Worm (Caenorhabditis elegans) whole organism, young adult: ENCODE results near the gene mma-1.

ENCODE experiments used
- D2030.7 ChIP-seq: fragments of 200-800 bp; sonication (Bioruptor generic); IDR thresholded peaks from 2 replicates; pipeline ENCODE4 v1.3.6; 2022; ENCODE audit warnings: missing genetic modification reagents, missing genetic modification characterization, missing compliant biosample characterization
- F52B5.7 ChIP-seq: sonication (generic microtip); optimal IDR thresholded peaks from 2 replicates; lab custom pipeline; 2016; ENCODE audit warnings: mild to moderate bottlenecking, missing genetic modification characterization, missing compliant biosample characterization
- K11D2.4 ChIP-seq: fragments of 200-800 bp; sonication (Bioruptor generic); IDR thresholded peaks from 2 replicates; pipeline ENCODE4 v1.3.6; 2022; ENCODE audit warnings: missing genetic modification reagents, missing genetic modification characterization, missing compliant biosample characterization
- K12H6.12 ChIP-seq: fragments of 200-800 bp; sonication (Bioruptor generic); optimal IDR thresholded peaks from 2 replicates; lab custom pipeline; 2018; ENCODE audit warnings: mild to moderate bottlenecking, missing genetic modification characterization, missing compliant biosample characterization
- T07F8.4 ChIP-seq: sonication (generic microtip); optimal IDR thresholded peaks from 2 replicates; lab custom pipeline; 2016; ENCODE audit warnings: mild to moderate bottlenecking, missing genetic modification characterization, moderate library complexity, missing compliant biosample characterization
- Y56A3A.18 ChIP-seq: fragments of 200-800 bp; sonication (Bioruptor generic); IDR thresholded peaks from 2 replicates; pipeline ENCODE4 v1.3.6; 2022; ENCODE audit warnings: missing genetic modification reagents, missing genetic modification characterization, missing compliant biosample characterization
- Y67H2A.10 ChIP-seq: fragments of 200-800 bp; sonication (Bioruptor generic); conservative IDR thresholded peaks from 2 replicates; pipeline ENCODE4 v1.3.6; 2022; ENCODE audit warnings: missing genetic modification reagents, missing genetic modification characterization, missing compliant biosample characterization
- ZK185.1 ChIP-seq: sonication (generic microtip); optimal IDR thresholded peaks from 2 replicates; lab custom pipeline; 2016; ENCODE audit warnings: mild to moderate bottlenecking, missing genetic modification characterization, missing compliant biosample characterization; ENCODE audit not compliant: poor library complexity, severe bottlenecking
- akir-1 ChIP-seq: fragments of 200-800 bp; sonication (Bioruptor generic); optimal IDR thresholded peaks from 2 replicates; lab custom pipeline; 2018; ENCODE audit warnings: mild to moderate bottlenecking, missing genetic modification characterization, moderate library complexity, missing compliant biosample characterization
- attf-3 ChIP-seq: fragments of 200-800 bp; sonication (Bioruptor generic); conservative IDR thresholded peaks from 2 replicates; pipeline ENCODE4 v1.3.6; 2022; ENCODE audit warnings: missing genetic modification reagents, missing genetic modification characterization, missing compliant biosample characterization
- bed-1 ChIP-seq: fragments of 200-800 bp; sonication (Bioruptor generic); IDR thresholded peaks from 2 replicates; pipeline ENCODE4 v1.3.6; 2022; ENCODE audit warnings: missing genetic modification reagents, missing genetic modification characterization, missing compliant biosample characterization
- cebp-1 ChIP-seq, 2 experiments: fragments of 200-800 bp in 1 of 2; sonication (Bioruptor generic) in 1 of 2; sonication (generic microtip) in 1 of 2; IDR thresholded peaks in 1 of 2; optimal IDR thresholded peaks in 1 of 2; 2 replicates each; pipeline versions ENCODE4 v1.3.6 to Lab custom; 2017 to 2022; ENCODE audit warnings: missing compliant biosample characterization in 2 of 2, missing genetic modification characterization in 2 of 2, mild to moderate bottlenecking in 1 of 2, missing genetic modification reagents in 1 of 2, moderate library complexity in 1 of 2
- cebp-2 ChIP-seq: fragments of 200-800 bp; sonication (Bioruptor generic); IDR thresholded peaks from 2 replicates; pipeline ENCODE4 v1.3.6; 2022; ENCODE audit warnings: missing genetic modification characterization, missing compliant biosample characterization
- ceh-100 ChIP-seq: fragments of 200-800 bp; sonication (Bioruptor generic); IDR thresholded peaks from 2 replicates; pipeline ENCODE4 v1.3.6; 2022; ENCODE audit warnings: missing genetic modification reagents, missing genetic modification characterization, missing compliant biosample characterization
- ceh-27 ChIP-seq: fragments of 200-800 bp; sonication (Bioruptor generic); optimal IDR thresholded peaks from 2 replicates; lab custom pipeline; 2018; ENCODE audit warnings: mild to moderate bottlenecking, missing genetic modification characterization, moderate library complexity, missing compliant biosample characterization
- ceh-40 ChIP-seq: fragments of 200-800 bp; sonication (Bioruptor generic); IDR thresholded peaks from 2 replicates; pipeline ENCODE4 v1.3.6; 2022; ENCODE audit warnings: missing genetic modification characterization, missing compliant biosample characterization
- ceh-91 ChIP-seq: fragments of 200-800 bp; sonication (Bioruptor generic); IDR thresholded peaks from 2 replicates; pipeline ENCODE4 v1.3.6; 2022; ENCODE audit warnings: missing genetic modification reagents, missing genetic modification characterization, missing compliant biosample characterization
- chd-7 ChIP-seq: sonication (generic microtip); optimal IDR thresholded peaks from 2 replicates; lab custom pipeline; 2016; ENCODE audit warnings: mild to moderate bottlenecking, missing genetic modification characterization, moderate library complexity, missing compliant biosample characterization
- die-1 ChIP-seq: sonication (generic microtip); optimal IDR thresholded peaks from 2 replicates; lab custom pipeline; 2016; ENCODE audit warnings: missing genotype, mild to moderate bottlenecking, missing genetic modification characterization, missing compliant biosample characterization
- dpl-1 ChIP-seq: fragments of 150-350 bp; optimal IDR thresholded peaks from 2 replicates; lab custom pipeline; 2014; ENCODE audit warnings: missing biosample characterization, missing genetic modification reagents, missing genetic modification characterization
- efl-1 ChIP-seq: fragments of 150-350 bp; optimal IDR thresholded peaks from 2 replicates; lab custom pipeline; 2014; ENCODE audit warnings: missing biosample characterization, missing genetic modification reagents, missing genetic modification characterization
- gei-17 ChIP-seq: fragments of 200-800 bp; sonication (Bioruptor generic); optimal IDR thresholded peaks from 2 replicates; lab custom pipeline; 2018; ENCODE audit warnings: mild to moderate bottlenecking, missing genetic modification characterization, missing compliant biosample characterization
- hmg-1.2 ChIP-seq: fragments of 200-800 bp; sonication (Bioruptor generic); IDR thresholded peaks from 2 replicates; pipeline ENCODE4 v1.3.6; 2022; ENCODE audit warnings: missing genetic modification reagents, missing genetic modification characterization, missing compliant biosample characterization
- hrde-1 ChIP-seq: sonication (generic microtip); optimal IDR thresholded peaks from 2 replicates; lab custom pipeline; 2016; ENCODE audit warnings: missing genetic modification characterization, mild to moderate bottlenecking, missing compliant biosample characterization, moderate library complexity, missing genotype, missing genetic modification reagents, borderline replicate concordance
- lag-1 ChIP-seq: fragments of 200-800 bp; sonication (Bioruptor generic); IDR thresholded peaks from 2 replicates; pipeline ENCODE4 v1.3.6; 2022; ENCODE audit warnings: missing genetic modification reagents, missing genetic modification characterization, missing compliant biosample characterization
- let-607 ChIP-seq, 2 experiments: fragments of 200-800 bp in 1 of 2; sonication (Bioruptor generic) in 1 of 2; sonication (generic microtip) in 1 of 2; optimal IDR thresholded peaks; 2 replicates each; lab custom pipeline; 2016 to 2018; ENCODE audit warnings: mild to moderate bottlenecking in 2 of 2, missing compliant biosample characterization in 2 of 2, missing genetic modification characterization in 2 of 2, moderate library complexity in 2 of 2, missing genotype in 1 of 2
- lin-40 ChIP-seq: sonication (generic microtip); optimal IDR thresholded peaks from 2 replicates; lab custom pipeline; 2016; ENCODE audit warnings: missing genetic modification characterization, mild to moderate bottlenecking, missing compliant biosample characterization, missing genotype, missing genetic modification reagents
- lsl-1 ChIP-seq: fragments of 200-800 bp; sonication (Bioruptor generic); optimal IDR thresholded peaks from 2 replicates; lab custom pipeline; 2018; ENCODE audit warnings: mild to moderate bottlenecking, missing genetic modification characterization, moderate library complexity, missing compliant biosample characterization
- madf-6 ChIP-seq: fragments of 200-800 bp; sonication (Bioruptor generic); IDR thresholded peaks from 2 replicates; pipeline ENCODE4 v1.3.6; 2022; ENCODE audit warnings: missing genetic modification reagents, missing genetic modification characterization, missing compliant biosample characterization
- madf-8 ChIP-seq: fragments of 200-800 bp; sonication (Bioruptor generic); conservative IDR thresholded peaks from 2 replicates; pipeline ENCODE4 v1.3.6; 2022; ENCODE audit warnings: missing genetic modification reagents, missing genetic modification characterization, missing compliant biosample characterization
- mcd-1 ChIP-seq: fragments of 200-800 bp; sonication (Bioruptor generic); IDR thresholded peaks from 2 replicates; pipeline ENCODE4 v1.3.6; 2022; ENCODE audit warnings: missing genetic modification reagents, missing genetic modification characterization, missing compliant biosample characterization
- mes-4 ChIP-seq: sonication (generic microtip); optimal IDR thresholded peaks from 2 replicates; lab custom pipeline; 2016; ENCODE audit warnings: missing genotype, missing genetic modification characterization, missing compliant biosample characterization
- nfya-1 ChIP-seq: sonication (generic microtip); optimal IDR thresholded peaks from 2 replicates; lab custom pipeline; 2017; ENCODE audit warnings: antibody characterized with exemption, missing compliant biosample characterization, missing genetic modification characterization, borderline replicate concordance; ENCODE audit not compliant: insufficient read depth
- nfya-2 ChIP-seq: fragments of 200-800 bp; sonication (Bioruptor generic); IDR thresholded peaks from 2 replicates; pipeline ENCODE4 v1.3.6; 2022; ENCODE audit warnings: missing genetic modification reagents, missing genetic modification characterization, missing compliant biosample characterization
- rcor-1 ChIP-seq: fragments of 200-800 bp; sonication (Bioruptor generic); IDR thresholded peaks from 2 replicates; pipeline ENCODE4 v1.3.6; 2022; ENCODE audit warnings: missing genetic modification reagents, missing genetic modification characterization, missing compliant biosample characterization
- repo-1 ChIP-seq: sonication (generic microtip); optimal IDR thresholded peaks from 2 replicates; lab custom pipeline; 2017; ENCODE audit warnings: mild to moderate bottlenecking, missing genetic modification characterization, missing compliant biosample characterization
- snpc-1.3 ChIP-seq: sonication (generic microtip); optimal IDR thresholded peaks from 2 replicates; lab custom pipeline; 2017; ENCODE audit warnings: missing genetic modification characterization, mild to moderate bottlenecking, missing compliant biosample characterization, antibody characterized with exemption, moderate library complexity, missing genotype, missing genetic modification reagents; ENCODE audit not compliant: insufficient read depth
- somi-1 ChIP-seq: fragments of 200-800 bp; sonication (Bioruptor generic); optimal IDR thresholded peaks from 2 replicates; lab custom pipeline; 2018; ENCODE audit warnings: mild to moderate bottlenecking, missing genetic modification characterization, missing compliant biosample characterization
- tbp1 ChIP-seq: fragments of 200-800 bp; sonication (Bioruptor generic); optimal IDR thresholded peaks from 2 replicates; lab custom pipeline; 2018; ENCODE audit warnings: mild to moderate bottlenecking, missing genetic modification characterization, missing compliant biosample characterization
- tbx-9 ChIP-seq: sonication (generic microtip); optimal IDR thresholded peaks from 2 replicates; lab custom pipeline; 2016; ENCODE audit warnings: borderline replicate concordance, missing genetic modification characterization, inconsistent platforms, missing compliant biosample characterization
- unc-130 ChIP-seq: sonication (generic microtip); optimal IDR thresholded peaks from 2 replicates; lab custom pipeline; 2016; ENCODE audit warnings: missing genetic modification reagents, missing genetic modification characterization, missing compliant biosample characterization
- xnd-1 ChIP-seq: sonication (generic microtip); optimal IDR thresholded peaks from 2 replicates; lab custom pipeline; 2016; ENCODE audit warnings: missing genotype, missing genetic modification reagents, missing genetic modification characterization, missing compliant biosample characterization
- zim-3 ChIP-seq: sonication (generic microtip); optimal IDR thresholded peaks from 2 replicates; lab custom pipeline; 2017; ENCODE audit warnings: mild to moderate bottlenecking, missing genetic modification characterization, moderate library complexity, missing compliant biosample characterization
- ztf-18 ChIP-seq: sonication (generic microtip); optimal IDR thresholded peaks from 2 replicates; lab custom pipeline; 2016; ENCODE audit warnings: missing genotype, mild to moderate bottlenecking, missing genetic modification characterization, missing compliant biosample characterization

Gene mma-1

DNA sequence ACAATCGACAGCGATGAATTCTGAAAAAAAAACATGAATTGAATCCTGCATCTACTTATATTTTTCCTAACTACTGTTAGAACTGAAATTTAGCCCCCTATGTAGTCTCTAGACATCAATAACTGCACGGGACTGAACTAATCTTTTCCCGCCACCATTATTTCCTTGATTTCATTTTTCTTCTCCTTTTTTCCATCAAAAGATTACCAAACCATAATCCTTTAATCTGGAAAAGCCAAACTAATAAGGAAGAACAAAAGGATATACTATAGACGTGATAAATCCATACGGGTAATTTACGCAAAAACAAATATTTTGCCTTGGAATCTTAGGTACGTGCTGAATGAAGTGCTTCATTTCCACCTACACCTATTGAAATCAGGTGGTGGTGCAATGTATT lies 28.8 kb downstream of the mma-1 start (continued):
- TF ChIP-seq let-607 (tag; optimal IDR thresholded peaks at IDR 0.05; lab: Kevin White, UChicago) (no peak), lin-40 (tag; lab: Kevin White, UChicago) (no peak), hrde-1 (no peak), rcor-1 (GFP tag; lab: Robert Waterston, UW) (no peak)

DNA sequence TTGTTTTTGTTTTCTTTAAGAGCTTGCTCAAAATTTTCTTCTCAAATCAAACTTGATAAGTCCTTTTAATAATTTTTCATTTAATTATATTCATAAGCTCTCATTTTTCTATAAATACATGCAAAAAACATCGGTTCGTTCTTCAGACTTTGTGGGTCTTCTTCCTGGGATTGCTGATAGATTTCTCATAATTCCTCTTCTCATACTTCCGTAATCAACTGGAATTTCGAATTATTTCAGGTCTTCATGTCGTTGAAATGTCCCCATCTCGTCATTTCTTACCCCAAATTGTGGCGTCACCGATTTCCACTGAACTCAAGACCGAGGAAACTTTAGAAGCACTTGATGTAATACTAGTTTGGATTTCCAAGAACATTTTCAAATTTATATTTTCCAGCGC lies 31.2 kb downstream of the mma-1 start:
- TF ChIP-seq xnd-1 (tag; lab: Kevin White, UChicago) (no peak), akir-1 (GFP tag; lab: Kevin White, UChicago) (no peak), die-1 (tag; lab: Kevin White, UChicago) (no peak), chd-7 (tag; lab: Kevin White, UChicago) (no peak), Y56A3A.18 (no peak), somi-1 (no peak), F52B5.7 (no peak), unc-130 (GFP tag; lab: Kevin White, UChicago) (no peak), tbx-9 (tag; lab: Kevin White, UChicago) (no peak), repo-1 (no peak), hmg-1.2 (GFP tag; lab: Robert Waterston, UW) (no peak), nfya-1 (tag; lab: Kevin White, UChicago) (no peak), ceh-91 (GFP tag; lab: Robert Waterston, UW) (no peak), ZK185.1 (tag; lab: Kevin White, UChicago) (no peak), ceh-100 (no peak), ztf-18 (tag; lab: Kevin White, UChicago) (no peak), T07F8.4 (no peak), tbp1 (no peak), Y67H2A.10 (GFP tag; lab: Robert Waterston, UW) (no peak), cebp-2 (GFP tag; lab: Robert Waterston, UW) (no peak)
- TF ChIP-seq, all 124 proteins: peak for 0

- no peak for TF ChIP-seq madf-8 (GFP tag; lab: Robert Waterston, UW)
- TF ChIP-seq ceh-27 (GFP tag; lab: Kevin White, UChicago), result no peak
- no peak for TF ChIP-seq K11D2.4 (GFP tag; lab: Robert Waterston, UW)
- TF ChIP-seq mcd-1, result no peak
- no peak for TF ChIP-seq zim-3 (tag; lab: Kevin White, UChicago)
- TF ChIP-seq snpc-1.3, result no peak
- TF ChIP-seq F52B5.7, result no peak
- no peak for TF ChIP-seq K12H6.12
- no peak for TF ChIP-seq bed-1 (GFP tag; lab: Robert Waterston, UW)
- TF ChIP-seq nfya-2 (GFP tag; lab: Robert Waterston, UW), result no peak
- TF ChIP-seq chd-7 (tag; lab: Kevin White, UChicago), result no peak
- TF ChIP-seq mes-4 (tag; lab: Kevin White, UChicago), result no peak
Measured at ce11 chrV:12563187-12563586, 32.9 kb downstream of the mma-1 start, which contains the start of gene mrps-5. TSS of gene mrps-5 (plus strand) at chrV:12563487.

ce11 chrV:12560328-12560782 lies 35.7 kb downstream of the mma-1 start, which contains the start of gene sel-1:
TSS of gene sel-1 (plus strand) at chrV:12560732.
- TF ChIP-seq madf-6, result 0 out of 2 replicates have a peak, but pooled peaks have one; percentile 13
- TF ChIP-seq ceh-40 (GFP tag; lab: Robert Waterston, UW), result no peak
- TF ChIP-seq attf-3 (GFP tag; lab: Robert Waterston, UW), result peak; percentile 96
- no peak for TF ChIP-seq lag-1 (GFP tag; lab: Robert Waterston, UW)
- no peak for TF ChIP-seq dpl-1 (GFP tag; lab: Kevin White, UChicago)
- TF ChIP-seq akir-1 (GFP tag; lab: Kevin White, UChicago), result no peak
- peak; percentile 63 for TF ChIP-seq lsl-1 (GFP tag; lab: Kevin White, UChicago)
- peak; percentile 10 for TF ChIP-seq xnd-1 (tag; lab: Kevin White, UChicago)
- TF ChIP-seq D2030.7 (GFP tag; lab: Robert Waterston, UW), result no peak
- TF ChIP-seq mes-4 (tag; lab: Kevin White, UChicago), result no peak
- no peak for TF ChIP-seq cebp-1 (GFP tag; IDR thresholded peaks at IDR 0.05; lab: Robert Waterston, UW)
- no peak for TF ChIP-seq cebp-1 (tag; optimal IDR thresholded peaks at IDR 0.05; lab: Kevin White, UChicago)
- TF ChIP-seq gei-17 (GFP tag; lab: Kevin White, UChicago), result no peak
- TF ChIP-seq efl-1 (GFP tag; lab: Kevin White, UChicago), result no peak
